Worm (Caenorhabditis elegans) whole organism, midembryonic: Measurements from ENCODE around the gene cdh-4.

Source experiments
- flt-1 ChIP-seq: fragments of 200-800 bp; sonication (Bioruptor generic); IDR thresholded peaks from 2 replicates; pipeline ENCODE4 v1.3.6; 2022; ENCODE audit warnings: missing genetic modification characterization, missing compliant biosample characterization
- ztf-23 ChIP-seq: fragments of 200-800 bp; sonication (Bioruptor generic); IDR thresholded peaks from 2 replicates; pipeline ENCODE4 v1.3.6; 2022; ENCODE audit warnings: missing genetic modification reagents, missing genetic modification characterization, missing compliant biosample characterization

ce11 chrIII:4551963-4552362 is 31.8 kb downstream of the cdh-4 start:
- TF ChIP-seq flt-1 (GFP tag; lab: Robert Waterston, UW) (no peak), ztf-23 (GFP tag; lab: Robert Waterston, UW) (no peak)
